Worm (Caenorhabditis elegans): ENCODE measurements around the gene idpc-1.

Gene idpc-1

ce11 chrIII:11456577-11456976, 29.6 kb downstream of the idpc-1 start, which contains the start of gene plr-1:
TSS of gene plr-1 (plus strand) at chrIII:11456877.
- TF ChIP-seq sptf-1 (tag; optimal IDR thresholded peaks at IDR 0.05): no peak
- peak; percentile 44 for TF ChIP-seq ces-1 (GFP tag; optimal IDR thresholded peaks at IDR 0.05)

DNA sequence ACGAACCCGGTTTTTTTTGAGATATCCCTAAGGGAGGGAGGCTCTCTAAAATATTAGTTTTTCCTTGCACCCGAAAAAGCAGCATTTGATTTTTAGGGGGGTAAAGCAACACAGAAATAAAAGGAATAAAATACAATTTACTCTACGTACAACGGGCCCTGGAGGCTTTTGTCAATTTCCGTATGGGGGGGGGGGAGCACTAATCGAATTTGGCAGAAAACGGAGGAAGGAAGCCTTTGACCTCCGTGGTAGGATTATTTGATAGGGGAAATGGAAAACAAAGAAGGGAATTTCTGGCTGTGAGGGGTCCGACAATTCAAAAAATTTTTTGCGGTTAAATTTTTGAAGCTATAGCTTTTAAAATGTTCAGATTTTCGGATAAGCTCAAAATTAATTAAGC, 30.9 kb downstream of the idpc-1 start:
- TF ChIP-seq unc-62 (GFP tag; optimal IDR thresholded peaks at IDR 0.05) (no peak), lin-32 (GFP tag; optimal IDR thresholded peaks at IDR 0.05) (no peak), sptf-1 (tag; optimal IDR thresholded peaks at IDR 0.05) (peak; percentile 24), mep-1 (tag; optimal IDR thresholded peaks at IDR 0.05) (no peak), ces-1 (GFP tag; optimal IDR thresholded peaks at IDR 0.05) (peak; percentile 87), ceh-83 (GFP tag; optimal IDR thresholded peaks at IDR 0.05) (peak; percentile 41)

DNA sequence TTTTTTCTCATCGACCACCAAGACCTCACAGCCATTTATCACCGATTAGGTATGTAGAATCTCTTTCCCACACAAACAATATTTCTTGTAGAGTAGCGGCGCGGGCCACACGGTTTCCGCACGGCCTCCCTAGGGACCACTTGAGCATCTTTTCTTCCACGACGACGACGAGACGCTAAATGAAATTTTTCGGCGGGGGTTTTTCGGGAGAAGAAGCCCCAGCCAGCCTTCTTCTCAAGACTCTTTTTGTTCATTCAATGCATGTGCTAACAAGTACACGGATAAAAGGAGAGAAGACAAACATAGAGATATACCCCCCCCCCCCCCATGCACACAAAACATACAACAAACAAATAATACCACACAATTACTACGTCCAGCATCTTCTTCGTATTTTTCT, 32.0 kb downstream of the idpc-1 start:
- no peak for TF ChIP-seq unc-62 (GFP tag; optimal IDR thresholded peaks at IDR 0.05)
- TF ChIP-seq ztf-11 (tag; optimal IDR thresholded peaks at IDR 0.05): no peak
- TF ChIP-seq ces-1 (GFP tag; optimal IDR thresholded peaks at IDR 0.05): peak; percentile 58
- TF ChIP-seq nhr-2 (tag; optimal IDR thresholded peaks at IDR 0.05): no peak
- TF ChIP-seq mls-2 (tag; optimal IDR thresholded peaks at IDR 0.05): no peak

DNA sequence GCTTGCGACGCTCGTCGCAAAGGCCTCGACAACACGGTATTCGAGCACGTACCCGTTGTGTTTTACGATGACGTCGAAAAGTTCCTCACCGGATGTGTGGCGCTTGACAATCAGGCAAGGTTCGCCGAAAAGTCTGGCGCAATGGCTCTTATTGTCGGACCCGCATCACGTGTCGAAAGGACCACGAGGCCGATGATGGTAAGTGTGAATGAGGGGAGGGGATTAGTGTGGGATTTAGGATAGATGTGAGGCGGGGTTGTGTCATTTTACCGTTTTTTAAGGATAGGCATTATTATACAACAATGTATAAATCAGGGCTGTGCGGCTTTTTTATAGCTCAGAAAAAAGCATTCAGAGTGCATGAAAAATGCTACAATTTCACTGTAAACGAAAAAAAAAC, 32.8 kb downstream of the idpc-1 start:
- TF ChIP-seq zip-8 (tag; optimal IDR thresholded peaks at IDR 0.05): peak; percentile 2
- no peak for TF ChIP-seq mls-2 (tag; optimal IDR thresholded peaks at IDR 0.05)
- TF ChIP-seq flh-1 (GFP tag; optimal IDR thresholded peaks at IDR 0.05): no peak

ce11 chrIII:11462332-11462731, 35.3 kb downstream of the idpc-1 start:
- TF ChIP-seq mep-1 (tag; optimal IDR thresholded peaks at IDR 0.05) (no peak), nhr-28 (tag; optimal IDR thresholded peaks at IDR 0.05) (no peak)

DNA sequence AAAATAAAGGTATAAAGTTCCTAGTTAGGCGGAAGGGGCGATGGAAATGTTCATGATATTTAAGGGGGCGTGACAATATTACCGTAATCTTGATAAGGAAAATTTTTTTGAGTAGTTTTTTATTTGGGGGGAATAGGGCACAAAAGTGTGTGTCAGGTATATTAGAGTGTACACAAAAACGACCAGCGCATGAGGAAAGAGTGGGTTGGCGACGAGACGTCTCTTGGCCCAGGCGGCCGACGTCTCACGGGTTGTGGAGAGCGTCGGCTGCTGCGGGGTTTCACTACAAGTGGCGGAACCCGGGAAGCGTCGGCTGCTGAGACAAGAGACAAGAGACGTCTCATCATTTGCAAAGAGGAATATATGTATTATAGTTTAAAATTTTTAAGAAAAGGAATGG, 36.7 kb downstream of the idpc-1 start:
- TF ChIP-seq ceh-83 (GFP tag; optimal IDR thresholded peaks at IDR 0.05) (peak; percentile 37), hlh-1 (tag; optimal IDR thresholded peaks at IDR 0.05) (no peak), mab-5 (tag; optimal IDR thresholded peaks at IDR 0.05) (no peak), snpc-4 (tag; optimal IDR thresholded peaks at IDR 0.05) (no peak), pha-4 (tag; optimal IDR thresholded peaks at IDR 0.05) (no peak), ceh-43 (GFP tag; optimal IDR thresholded peaks at IDR 0.05) (no peak), nhr-28 (tag; optimal IDR thresholded peaks at IDR 0.05) (no peak), ham-2 (GFP tag; optimal IDR thresholded peaks at IDR 0.05) (no peak), ces-1 (GFP tag; optimal IDR thresholded peaks at IDR 0.05) (no peak), drap-1 (GFP tag; optimal IDR thresholded peaks at IDR 0.05) (no peak), tbx-8 (GFP tag; optimal IDR thresholded peaks at IDR 0.05) (peak; percentile 16), mls-2 (tag; optimal IDR thresholded peaks at IDR 0.05) (no peak), lin-13 (tag; optimal IDR thresholded peaks at IDR 0.05) (peak; percentile 49), sptf-1 (tag; optimal IDR thresholded peaks at IDR 0.05) (peak; percentile 35), blmp-1 (tag; optimal IDR thresholded peaks at IDR 0.05) (no peak), nhr-76 (tag; optimal IDR thresholded peaks at IDR 0.05) (no peak), M03D4.4 (tag; optimal IDR thresholded peaks at IDR 0.05) (peak; percentile 72)

DNA sequence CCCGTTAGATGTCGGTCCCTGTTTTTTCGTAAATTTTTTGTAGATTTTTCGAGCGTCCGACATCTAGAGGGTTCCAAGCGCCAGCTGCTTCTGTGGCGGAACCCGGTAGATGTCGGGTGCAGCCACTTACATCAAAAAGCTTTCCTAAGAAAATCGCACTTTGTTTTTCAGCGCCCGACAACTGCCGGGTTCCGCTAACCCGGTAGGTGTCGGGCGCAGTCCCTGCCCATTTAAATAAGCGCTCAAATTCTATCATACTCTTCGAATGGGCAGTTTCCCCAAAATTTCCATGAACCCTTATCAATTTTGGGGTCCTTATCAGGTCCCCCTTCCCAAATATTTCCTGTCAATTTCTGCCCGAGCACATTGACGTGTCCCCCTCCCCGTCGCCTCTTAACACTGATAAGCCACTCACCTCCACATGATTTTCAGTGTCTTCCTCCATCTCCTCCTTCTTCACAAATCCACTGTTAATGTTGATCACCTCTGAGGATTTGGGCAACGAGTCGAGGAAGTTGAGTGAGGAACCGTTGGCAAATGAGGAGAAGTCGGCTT, 38.5 kb downstream of the idpc-1 start:
- no peak for TF ChIP-seq tbx-8 (GFP tag; optimal IDR thresholded peaks at IDR 0.05)
- no peak for TF ChIP-seq sem-2 (GFP tag; optimal IDR thresholded peaks at IDR 0.05)
- TF ChIP-seq unc-39 (tag; optimal IDR thresholded peaks at IDR 0.05): no peak
- no peak for TF ChIP-seq lsy-2 (tag; optimal IDR thresholded peaks at IDR 0.05)
- TF ChIP-seq M03D4.4 (tag; optimal IDR thresholded peaks at IDR 0.05): no peak
- no peak for TF ChIP-seq blmp-1 (tag; optimal IDR thresholded peaks at IDR 0.05)
